Fruit fly (Drosophila melanogaster) whole organism, embryonic: ENCODE data around the gene CG11437.

Experiments used
- Aef1 ChIP-seq: fragments of 200-800 bp; sonication (Bioruptor generic); IDR thresholded peaks from 3 replicates; pipeline ENCODE4 v1.3.6; 2022; ENCODE audit warnings: missing biosample characterization, missing genetic modification characterization
- Bgb ChIP-seq: fragments of 200-800 bp; sonication (Bioruptor generic); IDR thresholded peaks from 2 replicates; pipeline ENCODE4 v1.3.6; 2022; ENCODE audit warnings: missing biosample characterization, missing genetic modification characterization; ENCODE audit not compliant: partially characterized antibody
- CG10274 ChIP-seq: fragments of 200-800 bp; sonication (Bioruptor generic); optimal IDR thresholded peaks from 3 replicates; lab custom pipeline; 2017; ENCODE audit warnings: missing biosample characterization, mild to moderate bottlenecking, missing genetic modification characterization
- CG10366 ChIP-seq: fragments of 200-800 bp; sonication (Bioruptor generic); IDR thresholded peaks from 2 replicates; pipeline ENCODE4 v1.3.6; 2022; ENCODE audit warnings: missing biosample characterization, missing genetic modification characterization
- CG10431 ChIP-seq: fragments of 200-800 bp; sonication (Bioruptor generic); optimal IDR thresholded peaks from 3 replicates; lab custom pipeline; 2018; ENCODE audit warnings: missing biosample characterization, mild to moderate bottlenecking, missing genetic modification characterization
- CG14014 ChIP-seq: fragments of 200-800 bp; sonication (Bioruptor generic); IDR thresholded peaks from 2 replicates; pipeline ENCODE4 v1.3.6; 2022; ENCODE audit warnings: missing biosample characterization, missing genetic modification characterization
- CG14965 ChIP-seq: fragments of 200-800 bp; sonication (Bioruptor generic); optimal IDR thresholded peaks from 2 replicates; lab custom pipeline; 2016; ENCODE audit warnings: missing biosample characterization, missing genetic modification characterization, borderline replicate concordance
- CG15073 ChIP-seq: fragments of 200-800 bp; sonication (Bioruptor generic); optimal IDR thresholded peaks from 2 replicates; lab custom pipeline; 2016; ENCODE audit warnings: missing biosample characterization, missing genetic modification characterization
- CG1529 ChIP-seq: fragments of 200-800 bp; sonication (Bioruptor generic); optimal IDR thresholded peaks from 3 replicates; lab custom pipeline; 2018; ENCODE audit warnings: missing biosample characterization, missing genetic modification characterization
- CG15601 ChIP-seq: fragments of 200-800 bp; sonication (Bioruptor generic); optimal IDR thresholded peaks from 3 replicates; lab custom pipeline; 2019; ENCODE audit warnings: missing biosample characterization, mild to moderate bottlenecking, missing genetic modification characterization, moderate library complexity
- CG17359 ChIP-seq: fragments of 200-800 bp; sonication (Bioruptor generic); optimal IDR thresholded peaks from 3 replicates; lab custom pipeline; 2018; ENCODE audit warnings: missing biosample characterization, mild to moderate bottlenecking, missing genetic modification characterization, moderate library complexity
- CG17361 ChIP-seq: fragments of 200-800 bp; sonication (Bioruptor generic); IDR thresholded peaks from 3 replicates; pipeline ENCODE4 v1.3.6; 2022; ENCODE audit warnings: missing biosample characterization, missing genetic modification characterization
- CG18011 ChIP-seq: fragments of 200-800 bp; sonication (Bioruptor generic); optimal IDR thresholded peaks from 2 replicates; lab custom pipeline; 2017; ENCODE audit warnings: missing biosample characterization, missing genetic modification characterization, mild to moderate bottlenecking, moderate library complexity, missing genotype
- CG32772 ChIP-seq: fragments of 200-800 bp; sonication (Bioruptor generic); IDR thresholded peaks from 2 replicates; pipeline ENCODE4 v1.3.6; 2022; ENCODE audit warnings: missing biosample characterization, missing genetic modification characterization
- CG33557 ChIP-seq: fragments of 200-800 bp; sonication (Bioruptor generic); optimal IDR thresholded peaks from 2 replicates; lab custom pipeline; 2019; ENCODE audit warnings: missing biosample characterization, mild to moderate bottlenecking, missing genetic modification characterization, moderate library complexity
- CG34422 ChIP-seq: fragments of 200-800 bp; sonication (Bioruptor generic); IDR thresholded peaks from 3 replicates; pipeline ENCODE4 v1.3.6; 2022; ENCODE audit warnings: missing biosample characterization, missing genetic modification characterization
- CG6272 ChIP-seq: fragments of 200-800 bp; sonication (Bioruptor generic); IDR thresholded peaks from 2 replicates; pipeline ENCODE4 v1.3.6; 2022; ENCODE audit warnings: missing biosample characterization, missing genetic modification characterization
- CG7987 ChIP-seq: fragments of 200-800 bp; sonication (Bioruptor generic); optimal IDR thresholded peaks from 2 replicates; lab custom pipeline; 2018; ENCODE audit warnings: missing biosample characterization, mild to moderate bottlenecking, missing genetic modification characterization, moderate library complexity
- CG9727 ChIP-seq: fragments of 200-800 bp; sonication (Bioruptor generic); optimal IDR thresholded peaks from 3 replicates; lab custom pipeline; 2017; ENCODE audit warnings: missing biosample characterization, mild to moderate bottlenecking, missing genetic modification characterization
- CG9876 ChIP-seq: fragments of 200-800 bp; sonication (Bioruptor generic); optimal IDR thresholded peaks from 2 replicates; lab custom pipeline; 2016; ENCODE audit warnings: missing biosample characterization, missing genetic modification characterization
- Eip74EF ChIP-seq, 2 experiments: fragments of 200-800 bp in 1 of 2; fragments of >200 bp in 1 of 2; sonication (Bioruptor generic) in 1 of 2; optimal IDR thresholded peaks; 2 replicates each; lab custom pipeline; 2017 to 2019; ENCODE audit warnings: missing biosample characterization in 2 of 2, missing genetic modification characterization in 2 of 2, mild to moderate bottlenecking in 1 of 2, moderate library complexity in 1 of 2
- HLHmδ ChIP-seq: fragments of 200-800 bp; sonication (Bioruptor generic); optimal IDR thresholded peaks from 2 replicates; lab custom pipeline; 2018; ENCODE audit warnings: missing biosample characterization, mild to moderate bottlenecking, missing genetic modification characterization, moderate library complexity
- Hr51 ChIP-seq, 2 experiments: fragments of 200-800 bp; sonication (Bioruptor generic); optimal IDR thresholded peaks; 2 replicates in 1 of 2; 3 replicates in 1 of 2; lab custom pipeline; 2016 to 2018; ENCODE audit warnings: missing biosample characterization in 2 of 2, missing genetic modification characterization in 2 of 2, mild to moderate bottlenecking in 1 of 2, moderate library complexity in 1 of 2
- Hsf ChIP-seq: fragments of 200-800 bp; sonication (Bioruptor generic); optimal IDR thresholded peaks from 3 replicates; lab custom pipeline; 2016; ENCODE audit warnings: missing biosample characterization, missing genetic modification characterization
- Kr ChIP-seq: fragments of 200-800 bp; sonication (Bioruptor generic); optimal IDR thresholded peaks from 2 replicates; lab custom pipeline; 2017; ENCODE audit warnings: missing biosample characterization, mild to moderate bottlenecking, missing genetic modification characterization
- Lim3 ChIP-seq: fragments of 200-800 bp; sonication (Bioruptor generic); IDR thresholded peaks from 2 replicates; pipeline ENCODE4 v1.3.6; 2022; ENCODE audit warnings: missing biosample characterization, missing genetic modification characterization
- MTF-1 ChIP-seq: fragments of 200-800 bp; sonication (Bioruptor generic); optimal IDR thresholded peaks from 2 replicates; lab custom pipeline; 2018; ENCODE audit warnings: missing biosample characterization, mild to moderate bottlenecking, missing genetic modification characterization, borderline replicate concordance
- Mad ChIP-seq: fragments of 200-800 bp; sonication (Bioruptor generic); optimal IDR thresholded peaks from 2 replicates; lab custom pipeline; 2016; ENCODE audit warnings: missing biosample characterization, missing genetic modification characterization
- NC2β ChIP-seq: fragments of 200-800 bp; sonication (Bioruptor generic); optimal IDR thresholded peaks from 2 replicates; lab custom pipeline; 2016; ENCODE audit warnings: missing biosample characterization, missing genetic modification characterization
- Spps ChIP-seq: fragments of 200-800 bp; sonication (Bioruptor generic); optimal IDR thresholded peaks from 2 replicates; lab custom pipeline; 2018; ENCODE audit warnings: missing biosample characterization, mild to moderate bottlenecking, missing genetic modification characterization
- az2 ChIP-seq: fragments of 200-800 bp; sonication (Bioruptor generic); optimal IDR thresholded peaks from 3 replicates; lab custom pipeline; 2016; ENCODE audit warnings: missing biosample characterization, missing genetic modification characterization
- dmrt99B ChIP-seq: fragments of 200-800 bp; sonication (Bioruptor generic); optimal IDR thresholded peaks from 2 replicates; lab custom pipeline; 2018; ENCODE audit warnings: missing biosample characterization, mild to moderate bottlenecking, missing genetic modification characterization, moderate library complexity
- hbn ChIP-seq: fragments of 200-800 bp; sonication (Bioruptor generic); IDR thresholded peaks from 2 replicates; pipeline ENCODE4 v1.3.6; 2022; ENCODE audit warnings: missing biosample characterization, missing genetic modification characterization; ENCODE audit not compliant: partially characterized antibody
- inv ChIP-seq: fragments of 200-800 bp; sonication (Bioruptor generic); IDR thresholded peaks from 2 replicates; pipeline ENCODE4 v1.3.6; 2022; ENCODE audit warnings: missing biosample characterization, missing genetic modification characterization; ENCODE audit not compliant: partially characterized antibody
- jing ChIP-seq: fragments of 200-800 bp; sonication (Bioruptor generic); optimal IDR thresholded peaks from 2 replicates; lab custom pipeline; 2018; ENCODE audit warnings: missing biosample characterization, mild to moderate bottlenecking, missing genetic modification characterization
- lab ChIP-seq: fragments of 200-800 bp; sonication (Bioruptor generic); optimal IDR thresholded peaks from 3 replicates; lab custom pipeline; 2017; ENCODE audit warnings: missing biosample characterization, missing genetic modification characterization, mild to moderate bottlenecking, moderate library complexity, missing genetic modification reagents
- mld ChIP-seq: fragments of 200-800 bp; sonication (Bioruptor generic); IDR thresholded peaks from 3 replicates; pipeline ENCODE4 v1.3.6; 2022; ENCODE audit warnings: missing biosample characterization, missing genetic modification characterization; ENCODE audit not compliant: partially characterized antibody
- nerfin-1 ChIP-seq: fragments of 200-800 bp; sonication (Bioruptor generic); optimal IDR thresholded peaks from 3 replicates; lab custom pipeline; 2019; ENCODE audit warnings: missing biosample characterization, mild to moderate bottlenecking, missing genetic modification characterization, moderate library complexity
- oc ChIP-seq: fragments of 200-800 bp; sonication (Bioruptor generic); optimal IDR thresholded peaks from 2 replicates; lab custom pipeline; 2018; ENCODE audit warnings: missing biosample characterization, mild to moderate bottlenecking, missing genetic modification characterization, moderate library complexity
- pfk ChIP-seq: fragments of 200-800 bp; sonication (Bioruptor generic); optimal IDR thresholded peaks from 2 replicates; lab custom pipeline; 2018; ENCODE audit warnings: missing biosample characterization, mild to moderate bottlenecking, missing genetic modification characterization, moderate library complexity
- phol ChIP-seq: fragments of 200-800 bp; sonication (Bioruptor generic); optimal IDR thresholded peaks from 3 replicates; lab custom pipeline; 2018; ENCODE audit warnings: missing biosample characterization, mild to moderate bottlenecking, missing genetic modification characterization, moderate library complexity
- pnt ChIP-seq: fragments of 200-800 bp; sonication (Bioruptor generic); optimal IDR thresholded peaks from 3 replicates; lab custom pipeline; 2016; ENCODE audit warnings: missing biosample characterization, missing genetic modification characterization
- scrt ChIP-seq: fragments of 200-800 bp; sonication (Bioruptor generic); optimal IDR thresholded peaks from 2 replicates; lab custom pipeline; 2018; ENCODE audit warnings: missing biosample characterization, mild to moderate bottlenecking, missing genetic modification characterization, moderate library complexity
- sim ChIP-seq: fragments of 200-800 bp; sonication (Bioruptor generic); IDR thresholded peaks from 2 replicates; pipeline ENCODE4 v1.3.6; 2022; ENCODE audit warnings: missing biosample characterization, missing genetic modification characterization
- sima ChIP-seq: fragments of 200-800 bp; sonication (Bioruptor generic); optimal IDR thresholded peaks from 2 replicates; lab custom pipeline; 2016; ENCODE audit warnings: missing biosample characterization, missing genetic modification characterization
- so ChIP-seq: fragments of 200-800 bp; sonication (Bioruptor generic); IDR thresholded peaks from 3 replicates; pipeline ENCODE4 v1.3.6; 2022; ENCODE audit warnings: missing biosample characterization, missing genetic modification characterization

The CG11437 gene

DNA sequence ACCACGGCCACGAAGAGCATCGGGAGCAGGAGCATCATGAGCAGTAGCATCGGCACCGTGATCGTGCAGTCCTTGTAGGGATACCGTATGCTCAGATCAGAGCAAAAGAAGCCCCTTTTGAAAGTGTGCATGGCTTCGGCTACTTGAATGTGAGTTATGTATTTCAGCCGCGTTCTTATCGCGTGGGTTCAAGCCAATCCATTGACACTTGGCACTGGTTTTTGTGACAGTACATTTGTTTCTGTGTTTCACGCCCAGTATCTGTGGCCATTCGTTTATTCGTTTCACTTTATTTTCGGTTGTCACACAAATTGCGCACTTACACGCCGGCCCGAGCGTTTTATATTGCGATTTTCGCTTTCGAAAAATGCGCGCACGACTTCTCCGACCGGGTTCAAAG is 8.2 kb upstream of the CG11437 start:
- TF ChIP-seq CG33557 (GFP tag; lab: Kevin White, UChicago) (no peak), CG15601 (tag; lab: Kevin White, UChicago) (no peak), Lim3 (GFP tag; lab: Robert Waterston, UW) (no peak), mld (GFP tag; lab: Robert Waterston, UW) (no peak), jing (GFP tag; lab: Kevin White, UChicago) (no peak), sima (GFP tag; lab: Kevin White, UChicago) (no peak)

DNA sequence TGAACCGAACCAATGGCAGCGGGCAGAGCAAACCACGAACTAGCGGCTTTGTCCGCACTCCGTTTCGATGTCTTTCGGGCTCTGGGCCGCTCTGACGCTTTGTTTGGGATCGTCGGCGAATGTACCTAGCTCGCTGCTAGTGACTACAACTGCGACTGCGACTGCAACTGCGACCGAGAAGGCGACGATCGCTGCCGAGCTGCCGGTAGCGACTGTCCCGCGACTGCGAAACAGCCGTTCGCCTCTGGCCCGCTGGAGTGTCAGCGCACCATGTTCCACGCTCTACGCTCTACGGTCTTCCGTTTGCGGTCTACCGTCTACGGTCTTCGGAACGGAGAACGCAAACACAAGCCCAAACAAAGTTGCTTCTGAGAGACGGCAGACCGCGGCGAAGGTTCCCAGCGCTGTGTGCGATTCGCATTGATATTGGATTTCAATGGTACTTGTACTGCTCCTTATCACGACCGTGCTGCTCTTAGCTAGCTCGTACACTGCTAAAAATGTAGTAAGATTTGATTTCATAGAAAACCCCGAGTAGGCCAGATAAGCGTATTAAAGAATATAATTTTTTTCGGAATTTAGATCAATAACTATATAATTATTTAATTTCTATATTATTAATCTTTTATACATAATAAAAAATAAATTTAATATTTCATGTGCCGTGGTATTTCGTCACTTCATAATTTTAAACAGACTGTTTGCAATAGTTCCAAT is 7.6 kb upstream of the CG11437 start, which contains the start of gene laza:
Gene laza, minus strand, starts transcription at position 214 of the 717 bp plus-strand sequence.
- TF ChIP-seq scrt (GFP tag; lab: Kevin White, UChicago) = no peak
- 0 out of 3 replicates have a peak, but pooled peaks have one; percentile 14 for TF ChIP-seq CG34422
- no peak for TF ChIP-seq Kr (GFP tag; lab: Kevin White, UChicago)
- no peak for TF ChIP-seq CG17359 (tag; lab: Kevin White, UChicago)
- no peak for TF ChIP-seq HLHmδ (GFP tag; lab: Kevin White, UChicago)
- TF ChIP-seq Hr51 (GFP tag; optimal IDR thresholded peaks at IDR 0.05; lab: Kevin White, UChicago) = peak in 1 of 2 experiments; percentile 31
- TF ChIP-seq hbn (GFP tag; lab: Robert Waterston, UW) = no peak
- TF ChIP-seq MTF-1 (GFP tag; lab: Kevin White, UChicago) = no peak
- TF ChIP-seq CG14965 (GFP tag; lab: Kevin White, UChicago) = no peak
- no peak for TF ChIP-seq Mad
- TF ChIP-seq dmrt99B (tag; lab: Kevin White, UChicago) = no peak
- TF ChIP-seq CG10274 (GFP tag; lab: Kevin White, UChicago) = no peak
- TF ChIP-seq CG14014 (GFP tag; lab: Robert Waterston, UW) = 0 out of 2 replicates have a peak, but pooled peaks have one; percentile 19
- no peak for TF ChIP-seq Spps (tag; lab: Kevin White, UChicago)
- TF ChIP-seq CG9876 (GFP tag; lab: Kevin White, UChicago) = no peak
- TF ChIP-seq so (GFP tag; lab: Robert Waterston, UW) = 0 out of 3 replicates have a peak, but pooled peaks have one; percentile 9
- 0 out of 3 replicates have a peak, but pooled peaks have one; percentile 26 for TF ChIP-seq CG17361 (GFP tag; lab: Robert Waterston, UW)
- TF ChIP-seq oc (tag; lab: Kevin White, UChicago) = no peak
- no peak for TF ChIP-seq CG18011
- no peak for TF ChIP-seq sim (GFP tag; lab: Robert Waterston, UW)
- TF ChIP-seq Hsf (GFP tag; lab: Kevin White, UChicago) = no peak
- peak; percentile 16 for TF ChIP-seq phol
- TF ChIP-seq CG7987 (GFP tag; lab: Kevin White, UChicago) = no peak
- peak; percentile 2 for TF ChIP-seq CG9727
- no peak for TF ChIP-seq CG6272 (GFP tag; lab: Robert Waterston, UW)
- no peak for TF ChIP-seq inv (GFP tag; lab: Robert Waterston, UW)
- no peak for TF ChIP-seq CG10366
- no peak for TF ChIP-seq az2 (GFP tag; lab: Kevin White, UChicago)
- TF ChIP-seq Aef1 = no peak
- TF ChIP-seq pfk (GFP tag; lab: Kevin White, UChicago) = no peak
- no peak for TF ChIP-seq CG10431 (GFP tag; lab: Kevin White, UChicago)
- TF ChIP-seq Bgb (GFP tag; lab: Robert Waterston, UW) = peak; percentile 36; the same call in 1 of the 2 replicates
- no peak for TF ChIP-seq nerfin-1 (tag; lab: Kevin White, UChicago)
- TF ChIP-seq CG15073 (GFP tag; lab: Kevin White, UChicago) = no peak
- peak; percentile 34 for TF ChIP-seq lab (GFP tag; lab: Kevin White, UChicago)
- no peak for TF ChIP-seq NC2β (GFP tag; lab: Kevin White, UChicago)
- TF ChIP-seq CG32772 (GFP tag; lab: Robert Waterston, UW) = 0 out of 2 replicates have a peak, but pooled peaks have one; percentile 21
- no peak for TF ChIP-seq CG1529 (GFP tag; lab: Kevin White, UChicago)
- TF ChIP-seq Eip74EF (GFP tag; optimal IDR thresholded peaks at IDR 0.05; lab: Kevin White, UChicago) = no peak
- no peak for TF ChIP-seq pnt (GFP tag; lab: Kevin White, UChicago)
